Fruit fly (Drosophila melanogaster): ENCODE results near the gene RPA2.

DNA sequence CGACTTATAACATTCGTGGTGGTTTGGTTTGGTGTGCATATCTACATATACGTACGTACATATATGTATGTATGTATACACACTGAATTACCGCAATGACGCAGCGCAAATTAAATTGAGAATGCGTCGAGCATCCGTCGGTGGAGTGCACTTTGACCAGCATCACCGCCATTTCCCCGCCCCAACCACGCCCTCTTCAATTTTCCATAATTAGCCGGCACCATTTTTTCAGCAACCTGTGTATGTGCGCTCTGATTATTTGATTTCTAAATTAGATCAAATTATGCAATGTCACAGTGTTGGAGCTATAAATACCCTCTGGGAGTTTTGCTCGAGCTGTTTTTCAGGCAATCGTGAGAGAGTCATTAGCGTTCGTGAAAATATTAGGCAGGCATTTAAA, 47.9 kb downstream of the RPA2 start:
- TF ChIP-seq kay (GFP tag; ENCODE audit: borderline replicate concordance) (no peak), CG7101 (tag; optimal IDR thresholded peaks at IDR 0.05) (no peak), CG1620 (GFP tag; optimal IDR thresholded peaks at IDR 0.05) (no peak), Clk (GFP tag; optimal IDR thresholded peaks at IDR 0.05) (no peak), bab1 (GFP tag; optimal IDR thresholded peaks at IDR 0.05) (no peak)
